Fruit fly (Drosophila melanogaster) whole organism, embryonic: Measurements from ENCODE around the gene CG9044.

Source experiments
- Bteb2 ChIP-seq: fragments of 200-800 bp; sonication (Bioruptor generic); optimal IDR thresholded peaks from 2 replicates; lab custom pipeline; 2016; ENCODE audit warnings: missing biosample characterization, missing genetic modification characterization
- CG12236 ChIP-seq: fragments of 200-800 bp; sonication (Bioruptor generic); optimal IDR thresholded peaks from 2 replicates; lab custom pipeline; 2016; ENCODE audit warnings: missing biosample characterization, missing genetic modification characterization
- CG2199 ChIP-seq: fragments of 200-800 bp; sonication (Bioruptor generic); IDR thresholded peaks from 3 replicates; pipeline ENCODE4 v1.3.6; 2022; ENCODE audit warnings: missing biosample characterization, missing genetic modification characterization
- CG2712 ChIP-seq: fragments of 200-800 bp; optimal IDR thresholded peaks from 3 replicates; lab custom pipeline; 2019; ENCODE audit warnings: missing biosample characterization, mild to moderate bottlenecking, missing genetic modification characterization, moderate library complexity
- CG7928 ChIP-seq: fragments of 200-800 bp; sonication (Bioruptor generic); optimal IDR thresholded peaks from 2 replicates; lab custom pipeline; 2017; ENCODE audit warnings: missing biosample characterization, mild to moderate bottlenecking, missing genetic modification characterization
- croc ChIP-seq: fragments of 200-800 bp; sonication (Bioruptor generic); conservative IDR thresholded peaks from 3 replicates; pipeline ENCODE4 v1.3.6; 2022; ENCODE audit warnings: missing biosample characterization, missing genetic modification characterization
- psq ChIP-seq: fragments of 200-800 bp; sonication (Bioruptor generic); optimal IDR thresholded peaks from 2 replicates; lab custom pipeline; 2017; ENCODE audit warnings: missing biosample characterization, missing genetic modification characterization
- sna ChIP-seq: fragments of 200-800 bp; sonication (Bioruptor generic); IDR thresholded peaks from 2 replicates; pipeline ENCODE4 v1.3.6; 2022; ENCODE audit warnings: missing biosample characterization, missing genetic modification characterization; ENCODE audit not compliant: partially characterized antibody
- toy ChIP-seq: fragments of 200-800 bp; sonication (Bioruptor generic); IDR thresholded peaks from 2 replicates; pipeline ENCODE4 v1.3.6; 2022; ENCODE audit warnings: missing biosample characterization, missing genetic modification characterization
- tup ChIP-seq: fragments of 200-800 bp; sonication (Bioruptor generic); optimal IDR thresholded peaks from 2 replicates; lab custom pipeline; 2016; ENCODE audit warnings: missing biosample characterization, mild to moderate bottlenecking, missing genetic modification characterization, moderate library complexity

- TF ChIP-seq sna (GFP tag; lab: Robert Waterston, UW) (no peak), croc (GFP tag; lab: Robert Waterston, UW) (no peak), tup (GFP tag; lab: Kevin White, UChicago) (no peak), toy (GFP tag; lab: Robert Waterston, UW) (no peak), Bteb2 (no peak), CG12236 (GFP tag; lab: Kevin White, UChicago) (no peak), CG7928 (no peak), psq (no peak), CG2199 (GFP tag; lab: Robert Waterston, UW) (peak; percentile 77; the same call in 1 of the 3 replicates), CG2712 (tag; lab: Kevin White, UChicago) (no peak)
These were observed 39.2 kb downstream of the CG9044 start for dm6 chr2L:5988115-5989092.
